Worm (Caenorhabditis elegans): Measurements from ENCODE around the gene dpy-20.

Gene dpy-20

DNA sequence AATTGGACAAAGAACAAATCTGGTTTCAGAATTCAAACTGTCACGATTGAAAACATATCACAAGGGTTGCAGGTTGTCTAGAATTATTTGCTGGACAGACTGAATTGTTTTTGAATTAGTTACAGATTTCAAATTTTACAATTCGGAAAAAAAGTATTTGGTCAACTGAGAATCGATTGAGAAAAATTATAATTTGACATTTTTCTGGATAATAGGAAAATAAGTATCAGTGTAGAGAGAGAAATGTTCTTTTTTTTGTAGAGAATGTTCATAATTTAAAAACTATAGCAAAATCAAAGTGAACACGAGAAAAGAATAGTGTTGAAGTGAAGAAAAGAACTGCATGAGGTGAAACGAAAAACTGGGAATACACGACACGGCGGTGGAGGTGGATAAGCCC, at the start of gene dpy-20:
Gene dpy-20 (minus strand): TSS at position 101 of the 400 bp plus-strand sequence.
- TF ChIP-seq snpc-4 (tag; optimal IDR thresholded peaks at IDR 0.05) (no peak), zip-8 (tag; optimal IDR thresholded peaks at IDR 0.05) (no peak)

DNA sequence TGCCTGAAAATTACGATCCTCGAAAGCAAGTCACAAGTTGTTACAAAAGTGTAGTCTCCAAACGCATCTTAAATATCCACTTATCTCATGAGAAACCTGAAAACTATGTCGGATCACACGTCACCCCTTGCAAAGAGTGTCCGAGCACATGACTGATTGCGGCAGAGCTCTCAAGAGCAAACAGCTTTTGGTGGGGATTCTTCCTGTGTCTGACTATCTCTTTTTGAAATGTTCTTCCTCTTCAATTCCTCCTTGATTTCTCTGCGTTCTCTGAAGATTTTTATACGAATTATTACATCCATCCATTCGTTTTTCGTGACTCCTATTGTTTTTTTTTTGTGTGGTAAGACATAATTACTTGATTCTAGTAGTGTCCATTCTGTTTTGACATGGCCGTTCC, 48.2 kb upstream of the dpy-20 start, which contains the start of gene T12A7.6:
Gene T12A7.6 (plus strand): TSS at position 369 of the 400 bp plus-strand sequence.
- TF ChIP-seq ceh-39 (tag; optimal IDR thresholded peaks at IDR 0.05) (no peak), cnd-1 (tag; optimal IDR thresholded peaks at IDR 0.05) (no peak), nhr-2 (tag; optimal IDR thresholded peaks at IDR 0.05) (no peak), nhr-28 (tag; optimal IDR thresholded peaks at IDR 0.05) (no peak), ceh-83 (GFP tag; optimal IDR thresholded peaks at IDR 0.05) (no peak), unc-120 (tag; optimal IDR thresholded peaks at IDR 0.05; ENCODE audit: poor library complexity, severe bottlenecking) (no peak), unc-39 (tag; optimal IDR thresholded peaks at IDR 0.05) (no peak), pha-4 (tag; optimal IDR thresholded peaks at IDR 0.05) (no peak), drap-1 (GFP tag; optimal IDR thresholded peaks at IDR 0.05) (no peak), lsy-2 (tag; optimal IDR thresholded peaks at IDR 0.05) (no peak), unc-62 (GFP tag; optimal IDR thresholded peaks at IDR 0.05) (no peak), ces-1 (GFP tag; optimal IDR thresholded peaks at IDR 0.05) (no peak), sptf-1 (tag; optimal IDR thresholded peaks at IDR 0.05) (no peak), tbx-8 (GFP tag; optimal IDR thresholded peaks at IDR 0.05) (no peak), nhr-12 (tag; optimal IDR thresholded peaks at IDR 0.05) (no peak)

DNA sequence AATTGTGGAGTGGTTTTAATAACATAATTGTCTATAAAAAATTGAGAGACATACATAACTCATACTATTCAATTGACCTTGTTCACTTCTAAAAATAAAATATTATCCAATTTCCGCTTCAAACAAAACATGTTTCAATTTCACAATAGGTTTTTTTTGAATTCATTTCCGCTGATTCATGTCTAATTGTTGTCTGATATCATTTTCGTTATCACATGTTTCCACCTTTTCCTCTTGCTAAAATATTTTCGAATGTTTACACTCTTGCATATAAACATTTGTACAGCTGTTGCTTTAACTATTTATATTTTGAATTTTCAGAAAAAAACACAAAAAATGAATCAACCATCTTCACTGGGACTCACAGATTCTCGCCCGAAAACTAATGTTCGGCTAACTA, 44.7 kb upstream of the dpy-20 start, which contains the start of gene gem-4:
Gene gem-4 (plus strand): TSS at position 301 of the 400 bp plus-strand sequence.
- TF ChIP-seq sptf-1 (tag; optimal IDR thresholded peaks at IDR 0.05) (no peak), blmp-1 (tag; optimal IDR thresholded peaks at IDR 0.05) (no peak), zip-8 (tag; optimal IDR thresholded peaks at IDR 0.05) (no peak), tbx-8 (GFP tag; optimal IDR thresholded peaks at IDR 0.05) (no peak), ceh-39 (tag; optimal IDR thresholded peaks at IDR 0.05) (no peak), pha-4 (tag; optimal IDR thresholded peaks at IDR 0.05) (no peak), nhr-2 (tag; optimal IDR thresholded peaks at IDR 0.05) (no peak), cnd-1 (tag; optimal IDR thresholded peaks at IDR 0.05) (no peak), nhr-76 (tag; optimal IDR thresholded peaks at IDR 0.05) (no peak), elt-1 (tag; optimal IDR thresholded peaks at IDR 0.05; ENCODE audit: borderline replicate concordance, insufficient read depth) (no peak), ceh-83 (GFP tag; optimal IDR thresholded peaks at IDR 0.05) (no peak), drap-1 (GFP tag; optimal IDR thresholded peaks at IDR 0.05) (no peak), ces-1 (GFP tag; optimal IDR thresholded peaks at IDR 0.05) (no peak), unc-39 (tag; optimal IDR thresholded peaks at IDR 0.05) (no peak), ztf-11 (tag; optimal IDR thresholded peaks at IDR 0.05) (no peak), bed-3 (GFP tag; optimal IDR thresholded peaks at IDR 0.05) (no peak), lsy-2 (tag; optimal IDR thresholded peaks at IDR 0.05) (no peak), ham-2 (GFP tag; optimal IDR thresholded peaks at IDR 0.05) (no peak), mab-5 (tag; optimal IDR thresholded peaks at IDR 0.05) (no peak), flh-1 (GFP tag; optimal IDR thresholded peaks at IDR 0.05) (no peak)

DNA sequence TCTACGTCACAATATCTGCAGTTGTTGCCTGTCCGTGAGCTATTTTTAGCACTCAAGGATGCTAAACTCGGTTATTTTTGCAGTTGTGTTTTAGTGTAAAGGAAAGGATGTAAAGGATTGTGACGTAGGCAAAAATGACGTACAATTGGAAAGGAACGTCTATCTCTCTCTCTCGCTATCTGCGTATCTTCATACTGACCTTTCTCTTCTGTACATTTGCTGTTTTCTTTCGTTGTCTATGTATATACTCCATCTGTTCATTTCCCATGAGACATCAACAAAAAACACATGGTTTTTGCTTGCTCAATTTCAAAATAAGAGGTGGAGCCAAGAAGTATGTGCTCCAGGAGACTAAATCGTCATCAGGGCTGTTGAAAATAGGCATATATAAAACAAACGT, 43.6 kb upstream of the dpy-20 start:
- TF ChIP-seq ceh-83 (GFP tag; optimal IDR thresholded peaks at IDR 0.05) (no peak), zip-8 (tag; optimal IDR thresholded peaks at IDR 0.05) (peak; percentile 4)

DNA sequence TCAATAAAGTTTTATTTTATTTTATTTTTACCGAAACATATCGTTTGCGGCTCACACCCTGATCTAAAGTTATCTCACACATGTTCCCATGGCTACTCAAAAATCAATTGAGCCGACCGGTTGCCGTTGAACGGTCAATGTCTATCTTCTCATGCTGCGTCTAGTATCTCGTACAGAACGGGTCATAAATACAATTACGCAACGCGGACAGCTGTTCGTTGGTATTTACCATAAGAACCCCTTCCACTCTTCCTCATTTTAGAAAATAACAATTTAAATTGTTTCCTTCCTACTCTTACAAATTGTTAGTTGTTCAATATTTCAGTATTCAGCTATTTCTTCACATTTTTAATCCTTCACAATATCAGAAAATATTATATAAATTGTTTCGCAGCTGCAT, 43.2 kb upstream of the dpy-20 start:
- TF ChIP-seq lin-32 (GFP tag; optimal IDR thresholded peaks at IDR 0.05) (no peak), nhr-12 (tag; optimal IDR thresholded peaks at IDR 0.05) (no peak), tbx-8 (GFP tag; optimal IDR thresholded peaks at IDR 0.05) (no peak), snpc-4 (tag; optimal IDR thresholded peaks at IDR 0.05) (no peak), sptf-1 (tag; optimal IDR thresholded peaks at IDR 0.05) (no peak), unc-120 (tag; optimal IDR thresholded peaks at IDR 0.05; ENCODE audit: poor library complexity, severe bottlenecking) (no peak), lsy-2 (tag; optimal IDR thresholded peaks at IDR 0.05) (no peak), ztf-11 (tag; optimal IDR thresholded peaks at IDR 0.05) (no peak), flh-1 (GFP tag; optimal IDR thresholded peaks at IDR 0.05) (no peak), nhr-76 (tag; optimal IDR thresholded peaks at IDR 0.05) (no peak), pha-4 (tag; optimal IDR thresholded peaks at IDR 0.05) (no peak), nhr-237 (tag; optimal IDR thresholded peaks at IDR 0.05) (no peak), ceh-39 (tag; optimal IDR thresholded peaks at IDR 0.05) (no peak), zip-8 (tag; optimal IDR thresholded peaks at IDR 0.05) (peak; percentile 50), ceh-83 (GFP tag; optimal IDR thresholded peaks at IDR 0.05) (no peak), hlh-1 (tag; optimal IDR thresholded peaks at IDR 0.05) (peak; percentile 16), blmp-1 (tag; optimal IDR thresholded peaks at IDR 0.05) (no peak), nhr-2 (tag; optimal IDR thresholded peaks at IDR 0.05) (peak; percentile 96), mep-1 (tag; optimal IDR thresholded peaks at IDR 0.05) (no peak), ces-1 (GFP tag; optimal IDR thresholded peaks at IDR 0.05) (peak; percentile 23), ceh-43 (GFP tag; optimal IDR thresholded peaks at IDR 0.05) (no peak), drap-1 (GFP tag; optimal IDR thresholded peaks at IDR 0.05) (no peak), mab-5 (tag; optimal IDR thresholded peaks at IDR 0.05) (no peak), sem-2 (GFP tag; optimal IDR thresholded peaks at IDR 0.05) (no peak), bed-3 (GFP tag; optimal IDR thresholded peaks at IDR 0.05) (no peak), mls-2 (tag; optimal IDR thresholded peaks at IDR 0.05) (no peak), cnd-1 (tag; optimal IDR thresholded peaks at IDR 0.05) (peak; percentile 88), unc-62 (GFP tag; optimal IDR thresholded peaks at IDR 0.05) (no peak), M03D4.4 (tag; optimal IDR thresholded peaks at IDR 0.05) (no peak), lin-13 (tag; optimal IDR thresholded peaks at IDR 0.05) (no peak), elt-3 (tag; optimal IDR thresholded peaks at IDR 0.05) (no peak), unc-39 (tag; optimal IDR thresholded peaks at IDR 0.05) (no peak), elt-1 (tag; optimal IDR thresholded peaks at IDR 0.05; ENCODE audit: borderline replicate concordance, insufficient read depth) (no peak), nhr-28 (tag; optimal IDR thresholded peaks at IDR 0.05) (no peak), ham-2 (GFP tag; optimal IDR thresholded peaks at IDR 0.05) (no peak)
